Worm (Caenorhabditis elegans): Measurements from ENCODE around the gene spe-36.

ce11 chrIV:11549694-11550093 is 42.4 kb downstream of the spe-36 start:
- TF ChIP-seq ztf-4 (tag; optimal IDR thresholded peaks at IDR 0.05) = no peak
- no peak for TF ChIP-seq unc-39 (tag; optimal IDR thresholded peaks at IDR 0.05)
- TF ChIP-seq zag-1 (tag; optimal IDR thresholded peaks at IDR 0.05) = no peak
- no peak for TF ChIP-seq nhr-25 (tag; optimal IDR thresholded peaks at IDR 0.05)
- TF ChIP-seq lin-39 (tag; optimal IDR thresholded peaks at IDR 0.05) = no peak
- TF ChIP-seq mdl-1 (tag; optimal IDR thresholded peaks at IDR 0.05) = peak in 1 of 2 experiments; percentile 38
- TF ChIP-seq lin-11 (tag; optimal IDR thresholded peaks at IDR 0.05) = peak; percentile 45
- TF ChIP-seq ceh-82 (tag; optimal IDR thresholded peaks at IDR 0.05) = no peak
- peak; percentile 84 for TF ChIP-seq fos-1 (tag; optimal IDR thresholded peaks at IDR 0.05)
- TF ChIP-seq elt-3 (tag; optimal IDR thresholded peaks at IDR 0.05) = no peak
- no peak for TF ChIP-seq snpc-4 (tag; optimal IDR thresholded peaks at IDR 0.05)
- no peak for TF ChIP-seq ama-1 (optimal IDR thresholded peaks at IDR 0.05)
- no peak for TF ChIP-seq ZK546.5 (tag; optimal IDR thresholded peaks at IDR 0.05)
